Fruit fly (Drosophila melanogaster) whole organism, prepupa: ENCODE data around the gene RpL6.

ENCODE experiments used
- Blimp-1 ChIP-seq: fragments of 200-800 bp; sonication (Bioruptor generic); optimal IDR thresholded peaks from 3 replicates; lab custom pipeline; 2017; ENCODE audit warnings: missing biosample characterization, missing genetic modification characterization, mild to moderate bottlenecking, moderate library complexity, missing genetic modification reagents
- CG10669 ChIP-seq: fragments of 200-800 bp; sonication (Bioruptor generic); optimal IDR thresholded peaks from 3 replicates; lab custom pipeline; 2018; ENCODE audit warnings: missing biosample characterization, mild to moderate bottlenecking, missing genetic modification characterization, moderate library complexity
- CG15336 ChIP-seq: fragments of 200-800 bp; sonication (Bioruptor generic); IDR thresholded peaks from 2 replicates; pipeline ENCODE4 v1.3.6; 2022; ENCODE audit warnings: missing biosample characterization, missing genetic modification characterization
- CG6276 ChIP-seq: fragments of 200-800 bp; sonication (Bioruptor generic); optimal IDR thresholded peaks from 2 replicates; lab custom pipeline; 2017; ENCODE audit warnings: missing biosample characterization, mild to moderate bottlenecking, missing genetic modification characterization
- Hr4 ChIP-seq: fragments of 200-800 bp; sonication (Bioruptor generic); optimal IDR thresholded peaks from 3 replicates; lab custom pipeline; 2016; ENCODE audit warnings: missing biosample characterization, missing genetic modification characterization
- Lpt ChIP-seq: fragments of 200-800 bp; sonication (Bioruptor generic); optimal IDR thresholded peaks from 3 replicates; lab custom pipeline; 2016; ENCODE audit warnings: missing biosample characterization, missing genetic modification characterization
- Smox ChIP-seq: fragments of 200-800 bp; sonication (Bioruptor generic); optimal IDR thresholded peaks from 3 replicates; lab custom pipeline; 2016; ENCODE audit warnings: missing biosample characterization, missing genetic modification characterization
- eg ChIP-seq: fragments of 200-800 bp; sonication (Bioruptor generic); IDR thresholded peaks from 3 replicates; pipeline ENCODE4 v1.3.6; 2022; ENCODE audit warnings: missing biosample characterization, missing genetic modification characterization
- svp ChIP-seq: fragments of 200-800 bp; sonication (Bioruptor generic); peaks from one replicate; lab custom pipeline; 2016; ENCODE audit warnings: missing biosample characterization, missing genetic modification characterization
- vri ChIP-seq: fragments of 200-800 bp; sonication (Bioruptor generic); optimal IDR thresholded peaks from 3 replicates; lab custom pipeline; 2016; ENCODE audit warnings: missing biosample characterization, mild to moderate bottlenecking, missing genetic modification characterization

dm6 chr3R:31590281-31590680 lies 5.7 kb downstream of the RpL6 start, which contains the start of gene CG1638:
- TF ChIP-seq Smox (GFP tag; lab: Kevin White, UChicago), result no peak
- no peak for TF ChIP-seq svp (GFP tag; lab: Kevin White, UChicago)
- no peak for TF ChIP-seq eg (GFP tag; lab: Robert Waterston, UW)
- no peak for TF ChIP-seq vri (GFP tag; lab: Kevin White, UChicago)
- no peak for TF ChIP-seq Hr4
- TF ChIP-seq CG15336 (GFP tag; lab: Robert Waterston, UW), result no peak
- no peak for TF ChIP-seq CG6276
- no peak for TF ChIP-seq Blimp-1 (GFP tag; lab: Kevin White, UChicago)
- TF ChIP-seq CG10669 (GFP tag; lab: Kevin White, UChicago), result no peak
- TF ChIP-seq Lpt (GFP tag; lab: Kevin White, UChicago), result no peak
